Worm (Caenorhabditis elegans): ENCODE results near the gene nep-1.

The nep-1 gene

DNA sequence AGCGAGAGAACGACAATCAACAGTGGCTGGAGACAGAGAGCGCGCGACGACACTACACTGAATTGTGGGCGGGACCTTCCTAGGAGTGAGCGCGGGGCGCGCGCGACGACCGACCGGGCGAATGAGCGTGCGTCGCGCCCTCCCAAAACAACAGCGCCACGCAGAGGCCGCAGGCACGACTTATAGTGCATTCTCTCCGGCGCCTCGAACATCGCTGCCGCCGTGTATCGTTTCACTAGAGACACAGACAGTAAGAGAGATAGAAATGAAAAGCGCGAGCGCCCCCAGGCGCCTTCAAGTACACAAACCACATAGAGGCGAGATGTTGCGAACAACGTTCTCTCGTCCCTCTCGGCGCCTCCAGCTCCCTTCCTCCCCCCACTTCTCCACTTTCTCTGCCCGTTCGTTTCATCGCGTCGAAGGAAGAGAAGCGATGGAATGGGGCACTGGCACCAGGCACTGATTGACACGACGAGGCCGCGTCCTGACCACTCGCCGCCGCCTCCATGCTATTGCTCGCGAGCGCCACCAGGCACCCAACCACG lies 37.0 kb downstream of the nep-1 start (continued):
- TF ChIP-seq nhr-25 (tag; optimal IDR thresholded peaks at IDR 0.05; ENCODE audit: borderline replicate concordance, insufficient read depth) (peak; percentile 71), lim-7 (GFP tag; IDR thresholded peaks at IDR 0.05) (peak; percentile 32; the same call in 1 of the 2 replicates), lir-3 (tag; optimal IDR thresholded peaks at IDR 0.05) (peak; percentile 9), daf-8 (GFP tag; IDR thresholded peaks at IDR 0.05) (no peak), F37D6.2 (tag; optimal IDR thresholded peaks at IDR 0.05) (peak; percentile 77), attf-4 (tag; optimal IDR thresholded peaks at IDR 0.05) (no peak), dve-1 (tag; optimal IDR thresholded peaks at IDR 0.05; ENCODE audit: insufficient read depth) (peak; percentile 76), vab-7 (GFP tag; IDR thresholded peaks at IDR 0.05) (peak; percentile 60; the same call in 1 of the 2 replicates), egl-43 (GFP tag; IDR thresholded peaks at IDR 0.05) (peak; percentile 84), spr-3 (GFP tag; optimal IDR thresholded peaks at IDR 0.05) (peak; percentile 23), cey-2 (tag; optimal IDR thresholded peaks at IDR 0.05; ENCODE audit: borderline replicate concordance, insufficient read depth) (no peak), jun-1 (tag; optimal IDR thresholded peaks at IDR 0.05) (peak; percentile 44), ctbp-1 (GFP tag; IDR thresholded peaks at IDR 0.05) (peak; percentile 81), hif-1 (tag; optimal IDR thresholded peaks at IDR 0.05) (peak; percentile 43 to 85), lin-38 (GFP tag; IDR thresholded peaks at IDR 0.05) (peak; percentile 73), aha-1 (tag) (peak; percentile 96), madf-5 (GFP tag; IDR thresholded peaks at IDR 0.05) (0 out of 4 replicates have a peak, but pooled peaks of 1 of the 2 experiments have one; percentile 41), zip-11 (GFP tag; IDR thresholded peaks at IDR 0.05) (no peak), fkh-10 (GFP tag; optimal IDR thresholded peaks at IDR 0.05) (peak; percentile 21), mep-1 (tag; optimal IDR thresholded peaks at IDR 0.05) (peak; percentile 95), daf-16 (GFP tag; optimal IDR thresholded peaks at IDR 0.05) (peak; percentile 37 to 82), daf-16 (tag; optimal IDR thresholded peaks at IDR 0.05) (peak; percentile 43), mdt-29 (GFP tag; IDR thresholded peaks at IDR 0.05) (peak; percentile 45; the same call in 1 of the 2 replicates), hmg-1.1 (GFP tag; IDR thresholded peaks at IDR 0.05) (peak; percentile 94), mdl-1 (tag; optimal IDR thresholded peaks at IDR 0.05) (peak; percentile 86 to 87), hlh-30 (tag; optimal IDR thresholded peaks at IDR 0.05; ENCODE audit: insufficient read depth) (peak; percentile 88), nhr-28 (tag; optimal IDR thresholded peaks at IDR 0.05) (peak; percentile 90), ceh-32 (tag; optimal IDR thresholded peaks at IDR 0.05; ENCODE audit: poor library complexity) (peak; percentile 16), tag-97 (GFP tag; IDR thresholded peaks at IDR 0.05) (0 out of 2 replicates have a peak, but pooled peaks have one; percentile 7), fos-1 (tag; optimal IDR thresholded peaks at IDR 0.05) (no peak), hlh-11 (tag; optimal IDR thresholded peaks at IDR 0.05) (peak; percentile 97), Y105C5A.15 (GFP tag; IDR thresholded peaks at IDR 0.05) (no peak), nhr-48 (tag; optimal IDR thresholded peaks at IDR 0.05) (peak; percentile 90), sdz-12 (GFP tag; optimal IDR thresholded peaks at IDR 0.05) (no peak)

ce11 chrII:11619171-11619570 lies 37.8 kb downstream of the nep-1 start:
- TF ChIP-seq lin-1 (GFP tag; IDR thresholded peaks at IDR 0.05) (peak; percentile 18; the same call in 1 of the 2 replicates), ceh-44 (GFP tag; IDR thresholded peaks at IDR 0.05) (no peak), nhr-77 (tag; optimal IDR thresholded peaks at IDR 0.05) (peak; percentile 45), nhr-6 (tag; optimal IDR thresholded peaks at IDR 0.05) (peak; percentile 45), R02D3.7 (tag; optimal IDR thresholded peaks at IDR 0.05) (no peak), nhr-28 (tag; optimal IDR thresholded peaks at IDR 0.05) (peak; percentile 94), ceh-20 (GFP tag; IDR thresholded peaks at IDR 0.05) (no peak), lin-29 (GFP tag; IDR thresholded peaks at IDR 0.05) (no peak), mep-1 (tag; optimal IDR thresholded peaks at IDR 0.05) (peak; percentile 72), hlh-11 (tag; optimal IDR thresholded peaks at IDR 0.05) (peak; percentile 71), lsy-2 (tag; optimal IDR thresholded peaks at IDR 0.05) (peak; percentile 48 to 64), madf-9 (GFP tag; conservative IDR thresholded peaks at IDR 0.05) (no peak), lim-7 (GFP tag; IDR thresholded peaks at IDR 0.05) (no peak), duxl-1 (tag; optimal IDR thresholded peaks at IDR 0.05; ENCODE audit: poor library complexity) (no peak), ces-1 (GFP tag; optimal IDR thresholded peaks at IDR 0.05) (no peak), spr-1 (tag; optimal IDR thresholded peaks at IDR 0.05) (no peak), unc-62 (GFP tag; optimal IDR thresholded peaks at IDR 0.05 in 1 of 2) (peak in 1 of 2 experiments; percentile 57), unc-62 (tag; optimal IDR thresholded peaks at IDR 0.05) (peak; percentile 28), nhr-11 (tag; optimal IDR thresholded peaks at IDR 0.05) (peak; percentile 28), daf-16 (GFP tag; optimal IDR thresholded peaks at IDR 0.05) (no peak), daf-16 (tag; optimal IDR thresholded peaks at IDR 0.05) (peak; percentile 53), ztf-11 (tag; optimal IDR thresholded peaks at IDR 0.05) (no peak)
